Worm (Caenorhabditis elegans) whole organism, young adult: Measurements from ENCODE around the gene cylc-1.
"Not testable (repeated sequence)": the region's sequence is repeated elsewhere in the genome, so short reads cannot be mapped to it uniquely, and the experiment has no call there.

ENCODE experiments used
- B0261.1 ChIP-seq: sonication (generic microtip); optimal IDR thresholded peaks from 2 replicates; lab custom pipeline; 2016; ENCODE audit warnings: mild to moderate bottlenecking, missing genetic modification characterization, moderate library complexity, missing compliant biosample characterization
- B0336.3 ChIP-seq: fragments of 200-800 bp; sonication (Bioruptor generic); IDR thresholded peaks from 2 replicates; pipeline ENCODE4 v1.3.6; 2022; ENCODE audit warnings: missing genetic modification characterization, missing compliant biosample characterization
- C17E4.6 ChIP-seq: fragments of 200-800 bp; sonication (Bioruptor generic); IDR thresholded peaks from 2 replicates; pipeline ENCODE4 v1.3.6; 2022; ENCODE audit warnings: missing genetic modification reagents, missing genetic modification characterization, missing compliant biosample characterization
- D2030.7 ChIP-seq: fragments of 200-800 bp; sonication (Bioruptor generic); IDR thresholded peaks from 2 replicates; pipeline ENCODE4 v1.3.6; 2022; ENCODE audit warnings: missing genetic modification reagents, missing genetic modification characterization, missing compliant biosample characterization
- F10E7.11 ChIP-seq: sonication (generic microtip); optimal IDR thresholded peaks from 2 replicates; lab custom pipeline; 2017; ENCODE audit warnings: mild to moderate bottlenecking, missing genetic modification characterization, moderate library complexity, missing compliant biosample characterization
- F22D6.2 ChIP-seq: sonication (generic microtip); optimal IDR thresholded peaks from 2 replicates; lab custom pipeline; 2016; ENCODE audit warnings: mild to moderate bottlenecking, missing genetic modification characterization, missing compliant biosample characterization
- F33H1.4 ChIP-seq: fragments of 200-800 bp; sonication (Bioruptor generic); IDR thresholded peaks from 2 replicates; pipeline ENCODE4 v1.3.6; 2022; ENCODE audit warnings: missing genetic modification reagents, missing genetic modification characterization, missing compliant biosample characterization
- F49E8.2 ChIP-seq: sonication (generic microtip); optimal IDR thresholded peaks from 3 replicates; lab custom pipeline; 2017; ENCODE audit warnings: missing genetic modification characterization, mild to moderate bottlenecking, missing compliant biosample characterization, antibody characterized with exemption, moderate library complexity; ENCODE audit not compliant: insufficient read depth
- F57A8.1 ChIP-seq: fragments of 200-800 bp; sonication (Bioruptor generic); optimal IDR thresholded peaks from 2 replicates; lab custom pipeline; 2018; ENCODE audit warnings: mild to moderate bottlenecking, missing genetic modification characterization, moderate library complexity, missing compliant biosample characterization
- Y67H2A.10 ChIP-seq: fragments of 200-800 bp; sonication (Bioruptor generic); conservative IDR thresholded peaks from 2 replicates; pipeline ENCODE4 v1.3.6; 2022; ENCODE audit warnings: missing genetic modification reagents, missing genetic modification characterization, missing compliant biosample characterization
- ZK185.1 ChIP-seq: sonication (generic microtip); optimal IDR thresholded peaks from 2 replicates; lab custom pipeline; 2016; ENCODE audit warnings: mild to moderate bottlenecking, missing genetic modification characterization, missing compliant biosample characterization; ENCODE audit not compliant: poor library complexity, severe bottlenecking
- akir-1 ChIP-seq: fragments of 200-800 bp; sonication (Bioruptor generic); optimal IDR thresholded peaks from 2 replicates; lab custom pipeline; 2018; ENCODE audit warnings: mild to moderate bottlenecking, missing genetic modification characterization, moderate library complexity, missing compliant biosample characterization
- ama-1 ChIP-seq, 3 experiments: fragments of 150-350 bp in 1 of 3; sonication (generic microtip) in 2 of 3; optimal IDR thresholded peaks; 2 replicates each; lab custom pipeline; 2014 to 2018; ENCODE audit warnings: missing biosample characterization in 2 of 3, missing genetic modification characterization in 2 of 3, missing genetic modification reagents in 2 of 3
- aptf-3 ChIP-seq: fragments of 200-800 bp; sonication (Bioruptor generic); IDR thresholded peaks from 2 replicates; pipeline ENCODE4 v1.3.6; 2022; ENCODE audit warnings: missing genetic modification characterization, missing compliant biosample characterization
- efl-1 ChIP-seq: fragments of 150-350 bp; optimal IDR thresholded peaks from 2 replicates; lab custom pipeline; 2014; ENCODE audit warnings: missing biosample characterization, missing genetic modification reagents, missing genetic modification characterization
- egl-18 ChIP-seq: fragments of 200-800 bp; sonication (Bioruptor generic); IDR thresholded peaks from 2 replicates; pipeline ENCODE4 v1.3.6; 2022; ENCODE audit warnings: missing genetic modification reagents, missing genetic modification characterization, missing compliant biosample characterization
- egl-44 ChIP-seq: fragments of 200-800 bp; sonication (Bioruptor generic); IDR thresholded peaks from 2 replicates; pipeline ENCODE4 v1.3.6; 2022; ENCODE audit warnings: missing genetic modification reagents, missing genetic modification characterization, missing compliant biosample characterization
- egrh-3 ChIP-seq: fragments of 200-800 bp; sonication (Bioruptor generic); IDR thresholded peaks from 2 replicates; pipeline ENCODE4 v1.3.6; 2022; ENCODE audit warnings: missing genetic modification reagents, missing genetic modification characterization, missing compliant biosample characterization
- ets-4 ChIP-seq: fragments of 200-800 bp; sonication (Bioruptor generic); optimal IDR thresholded peaks from 2 replicates; lab custom pipeline; 2018; ENCODE audit warnings: mild to moderate bottlenecking, missing genetic modification characterization, missing compliant biosample characterization
- him-1 ChIP-seq: sonication (generic microtip); optimal IDR thresholded peaks from 2 replicates; lab custom pipeline; 2016; ENCODE audit warnings: missing genotype, missing genetic modification reagents, missing genetic modification characterization, missing compliant biosample characterization
- hmg-1.2 ChIP-seq: fragments of 200-800 bp; sonication (Bioruptor generic); IDR thresholded peaks from 2 replicates; pipeline ENCODE4 v1.3.6; 2022; ENCODE audit warnings: missing genetic modification reagents, missing genetic modification characterization, missing compliant biosample characterization
- hrde-1 ChIP-seq: sonication (generic microtip); optimal IDR thresholded peaks from 2 replicates; lab custom pipeline; 2016; ENCODE audit warnings: missing genetic modification characterization, mild to moderate bottlenecking, missing compliant biosample characterization, moderate library complexity, missing genotype, missing genetic modification reagents, borderline replicate concordance
- hsf-1 ChIP-seq: fragments of 200-800 bp; sonication (Bioruptor generic); IDR thresholded peaks from 2 replicates; pipeline ENCODE4 v1.3.6; 2022; ENCODE audit warnings: missing genetic modification reagents, missing genetic modification characterization, missing compliant biosample characterization
- lag-1 ChIP-seq: fragments of 200-800 bp; sonication (Bioruptor generic); IDR thresholded peaks from 2 replicates; pipeline ENCODE4 v1.3.6; 2022; ENCODE audit warnings: missing genetic modification reagents, missing genetic modification characterization, missing compliant biosample characterization
- lsl-1 ChIP-seq: fragments of 200-800 bp; sonication (Bioruptor generic); optimal IDR thresholded peaks from 2 replicates; lab custom pipeline; 2018; ENCODE audit warnings: mild to moderate bottlenecking, missing genetic modification characterization, moderate library complexity, missing compliant biosample characterization
- lsy-27 ChIP-seq: sonication (generic microtip); optimal IDR thresholded peaks from 2 replicates; lab custom pipeline; 2017; ENCODE audit warnings: missing genetic modification characterization, mild to moderate bottlenecking, missing compliant biosample characterization, antibody characterized with exemption, missing genotype, borderline replicate concordance; ENCODE audit not compliant: insufficient read depth
- mel-28 ChIP-seq: sonication (generic microtip); optimal IDR thresholded peaks from 2 replicates; lab custom pipeline; 2016; ENCODE audit warnings: borderline replicate concordance, mild to moderate bottlenecking, missing genetic modification characterization, missing compliant biosample characterization
- nhr-80 ChIP-seq: sonication (generic microtip); optimal IDR thresholded peaks from 2 replicates; lab custom pipeline; 2016; ENCODE audit warnings: missing genetic modification characterization, missing compliant biosample characterization
- rec-8 ChIP-seq, 2 experiments: sonication (generic microtip); optimal IDR thresholded peaks; 2 replicates each; lab custom pipeline; 2016; ENCODE audit warnings: mild to moderate bottlenecking in 2 of 2, missing genetic modification characterization in 2 of 2, missing genetic modification reagents in 2 of 2, missing genotype in 2 of 2, missing biosample characterization in 1 of 2, missing compliant biosample characterization in 1 of 2, moderate library complexity in 1 of 2
- repo-1 ChIP-seq: sonication (generic microtip); optimal IDR thresholded peaks from 2 replicates; lab custom pipeline; 2017; ENCODE audit warnings: mild to moderate bottlenecking, missing genetic modification characterization, missing compliant biosample characterization
- snpc-1.3 ChIP-seq: sonication (generic microtip); optimal IDR thresholded peaks from 2 replicates; lab custom pipeline; 2017; ENCODE audit warnings: missing genetic modification characterization, mild to moderate bottlenecking, missing compliant biosample characterization, antibody characterized with exemption, moderate library complexity, missing genotype, missing genetic modification reagents; ENCODE audit not compliant: insufficient read depth
- snpc-4 ChIP-seq, 5 experiments: fragments of 150-350 bp in 1 of 5; sonication (generic microtip) in 4 of 5; optimal IDR thresholded peaks; 2 replicates each; lab custom pipeline; 2014 to 2018; ENCODE audit warnings: missing genetic modification characterization in 5 of 5, missing biosample characterization in 3 of 5, antibody characterized with exemption in 2 of 5, mild to moderate bottlenecking in 2 of 5, missing compliant biosample characterization in 2 of 5, missing genotype in 2 of 5, moderate library complexity in 2 of 5, missing genetic modification reagents in 1 of 5
- somi-1 ChIP-seq: fragments of 200-800 bp; sonication (Bioruptor generic); optimal IDR thresholded peaks from 2 replicates; lab custom pipeline; 2018; ENCODE audit warnings: mild to moderate bottlenecking, missing genetic modification characterization, missing compliant biosample characterization
- tbp1 ChIP-seq: fragments of 200-800 bp; sonication (Bioruptor generic); optimal IDR thresholded peaks from 2 replicates; lab custom pipeline; 2018; ENCODE audit warnings: mild to moderate bottlenecking, missing genetic modification characterization, missing compliant biosample characterization
- unc-62 ChIP-seq: fragments of 150-350 bp; optimal IDR thresholded peaks from 2 replicates; lab custom pipeline; 2014; ENCODE audit warnings: missing biosample characterization, missing genetic modification reagents, missing genetic modification characterization
- ztf-3 ChIP-seq: fragments of 200-800 bp; sonication (Bioruptor generic); optimal IDR thresholded peaks from 2 replicates; lab custom pipeline; 2018; ENCODE audit warnings: mild to moderate bottlenecking, missing genetic modification characterization, missing compliant biosample characterization

cylc-1 gene

ce11 chrIV:5221721-5222120 lies 3.9 kb downstream of the cylc-1 start:
- TF ChIP-seq snpc-1.3 (tag; lab: Kevin White, UChicago): no peak
- no peak for TF ChIP-seq F49E8.2 (tag; lab: Kevin White, UChicago)
- peak; percentile 84; the same call in 1 of the 2 replicates for TF ChIP-seq egrh-3 (GFP tag; lab: Robert Waterston, UW)
- no peak for TF ChIP-seq efl-1 (GFP tag; lab: Kevin White, UChicago)
- TF ChIP-seq somi-1 (GFP tag; lab: Kevin White, UChicago): no peak
- TF ChIP-seq mel-28: no peak
- TF ChIP-seq F57A8.1 (GFP tag; lab: Kevin White, UChicago): no peak
- TF ChIP-seq, all 124 proteins: peak for 1

- TF ChIP-seq aptf-3 (GFP tag; lab: Robert Waterston, UW); hrde-1 (tag; lab: Kevin White, UChicago); Y67H2A.10 (GFP tag; lab: Robert Waterston, UW): not testable (repeated sequence)
Observed at ce11 chrIV:5218496-5218895, 7.1 kb downstream of the cylc-1 start, which contains the start of gene nsph-4.2. TSS of gene nsph-4.2 (plus strand) at chrIV:5218796.

ce11 chrIV:5216349-5216748 lies 9.2 kb downstream of the cylc-1 start:
- TF ChIP-seq him-1 (tag; lab: Kevin White, UChicago) (no peak), somi-1 (GFP tag; lab: Kevin White, UChicago) (peak; percentile 46), unc-62 (GFP tag; lab: Kevin White, UChicago) (no peak)

ce11 chrIV:5215092-5215491 lies 10.5 kb downstream of the cylc-1 start, which contains the start of gene Y59E9AL.4:
TSS of gene Y59E9AL.4 (minus strand) at chrIV:5215192.
- no peak for TF ChIP-seq him-1 (tag; lab: Kevin White, UChicago)
- TF ChIP-seq egl-44: no peak
- no peak for TF ChIP-seq F10E7.11 (tag; lab: Kevin White, UChicago)
- TF ChIP-seq C17E4.6: no peak
- no peak for TF ChIP-seq akir-1 (GFP tag; lab: Kevin White, UChicago)
- no peak for TF ChIP-seq hsf-1
- no peak for TF ChIP-seq hmg-1.2 (GFP tag; lab: Robert Waterston, UW)
- no peak for TF ChIP-seq ZK185.1 (tag; lab: Kevin White, UChicago)
- TF ChIP-seq ztf-3 (GFP tag; lab: Kevin White, UChicago): no peak

ce11 chrIV:5210606-5211005 lies 15.0 kb downstream of the cylc-1 start:
- TF ChIP-seq F33H1.4 (GFP tag; lab: Robert Waterston, UW) (peak; percentile 46; the same call in 1 of the 2 replicates), F22D6.2 (tag; lab: Kevin White, UChicago) (no peak), tbp1 (GFP tag; lab: Kevin White, UChicago) (peak; percentile 7), snpc-4 (GFP tag; optimal IDR thresholded peaks at IDR 0.05; lab: Kevin White, UChicago) (no peak), snpc-4 (tag; optimal IDR thresholded peaks at IDR 0.05; lab: Kevin White, UChicago) (peak in 1 of 4 experiments; percentile 83), lsl-1 (GFP tag; lab: Kevin White, UChicago) (peak; percentile 75)
- TF ChIP-seq, all 124 proteins: peak for 4

ce11 chrIV:5209390-5209789 lies 16.2 kb downstream of the cylc-1 start, which contains the start of the genes Y59E9AL.36 and nbet-1:
TSS of gene Y59E9AL.36 (minus strand) at chrIV:5209481.
TSS of gene nbet-1 (plus strand) at chrIV:5209501.
- TF ChIP-seq tbp1 (GFP tag; lab: Kevin White, UChicago) (peak; percentile 67), B0261.1 (tag; lab: Kevin White, UChicago) (no peak), ama-1 (optimal IDR thresholded peaks at IDR 0.05; lab: Kevin White, UChicago) (no peak), ama-1 (GFP tag; optimal IDR thresholded peaks at IDR 0.05; lab: Kevin White, UChicago) (peak in 1 of 2 experiments; percentile 3), egl-18 (GFP tag; lab: Robert Waterston, UW) (no peak), nhr-80 (tag; lab: Kevin White, UChicago) (peak; percentile 27), egrh-3 (GFP tag; lab: Robert Waterston, UW) (no peak), ets-4 (GFP tag; lab: Kevin White, UChicago) (no peak), lsl-1 (GFP tag; lab: Kevin White, UChicago) (peak; percentile 60), lsy-27 (tag; lab: Kevin White, UChicago) (no peak), rec-8 (tag; optimal IDR thresholded peaks at IDR 0.05; lab: Kevin White, UChicago) (no peak), snpc-4 (GFP tag; optimal IDR thresholded peaks at IDR 0.05; lab: Kevin White, UChicago) (peak; percentile 75), snpc-4 (tag; optimal IDR thresholded peaks at IDR 0.05; lab: Kevin White, UChicago) (peak in 3 of 4 experiments; percentile 90 to 92 (median 92)), B0336.3 (GFP tag; lab: Robert Waterston, UW) (peak; percentile 65), repo-1 (no peak), lag-1 (GFP tag; lab: Robert Waterston, UW) (no peak), D2030.7 (GFP tag; lab: Robert Waterston, UW) (peak; percentile 48)
